Worm (Caenorhabditis elegans): ENCODE results near the gene fbxb-117.
"Not testable (repeated sequence)": the region's sequence is repeated elsewhere in the genome, so short reads cannot be mapped to it uniquely, and the experiment has no call there.

Gene fbxb-117

DNA sequence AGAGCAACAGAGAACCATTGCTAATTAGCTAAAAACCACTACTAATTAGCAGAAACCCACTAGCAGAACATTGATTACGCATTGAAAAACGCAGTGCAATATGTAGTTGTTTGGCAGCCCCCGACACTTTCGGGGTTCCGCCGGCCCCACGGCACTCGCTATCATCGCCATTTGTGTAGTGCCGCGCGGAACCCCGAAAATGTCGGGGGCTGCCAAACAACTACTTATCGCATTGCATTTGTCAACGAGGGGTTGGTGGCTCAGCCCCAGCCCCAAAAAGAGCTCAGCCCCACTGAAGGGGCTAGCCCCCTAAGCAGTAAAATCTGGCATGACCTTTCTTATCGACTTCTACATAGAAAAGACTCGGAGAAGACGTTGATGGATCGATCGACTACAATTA is 23.0 kb upstream of the fbxb-117 start:
- TF ChIP-seq nhr-237 (tag; optimal IDR thresholded peaks at IDR 0.05), result no peak
- TF ChIP-seq nhr-12 (tag; optimal IDR thresholded peaks at IDR 0.05), result no peak
- no peak for TF ChIP-seq ztf-4 (tag; optimal IDR thresholded peaks at IDR 0.05)
- no peak for TF ChIP-seq egl-5 (tag; optimal IDR thresholded peaks at IDR 0.05)
- no peak for TF ChIP-seq ztf-11 (tag; optimal IDR thresholded peaks at IDR 0.05)
- TF ChIP-seq nfya-1 (tag; optimal IDR thresholded peaks at IDR 0.05; ENCODE audit: insufficient read depth), result no peak
- no peak for TF ChIP-seq zag-1 (tag; optimal IDR thresholded peaks at IDR 0.05)
- no peak for TF ChIP-seq R02D3.7 (tag; optimal IDR thresholded peaks at IDR 0.05)
- no peak for TF ChIP-seq skn-1 (tag; optimal IDR thresholded peaks at IDR 0.05)
- TF ChIP-seq egl-27 (tag; optimal IDR thresholded peaks at IDR 0.05), result no peak
- TF ChIP-seq fkh-2 (tag; optimal IDR thresholded peaks at IDR 0.05), result no peak
- no peak for TF ChIP-seq nhr-28 (tag; optimal IDR thresholded peaks at IDR 0.05)
- no peak for TF ChIP-seq nhr-43 (tag; optimal IDR thresholded peaks at IDR 0.05; ENCODE audit: poor library complexity, severe bottlenecking)
- no peak for TF ChIP-seq mdl-1 (tag; optimal IDR thresholded peaks at IDR 0.05)
- TF ChIP-seq ama-1 (optimal IDR thresholded peaks at IDR 0.05), result no peak
- TF ChIP-seq tbx-2 (tag; optimal IDR thresholded peaks at IDR 0.05), result no peak
- TF ChIP-seq ceh-82 (tag; optimal IDR thresholded peaks at IDR 0.05), result no peak
- TF ChIP-seq nhr-67 (tag; optimal IDR thresholded peaks at IDR 0.05), result no peak

DNA sequence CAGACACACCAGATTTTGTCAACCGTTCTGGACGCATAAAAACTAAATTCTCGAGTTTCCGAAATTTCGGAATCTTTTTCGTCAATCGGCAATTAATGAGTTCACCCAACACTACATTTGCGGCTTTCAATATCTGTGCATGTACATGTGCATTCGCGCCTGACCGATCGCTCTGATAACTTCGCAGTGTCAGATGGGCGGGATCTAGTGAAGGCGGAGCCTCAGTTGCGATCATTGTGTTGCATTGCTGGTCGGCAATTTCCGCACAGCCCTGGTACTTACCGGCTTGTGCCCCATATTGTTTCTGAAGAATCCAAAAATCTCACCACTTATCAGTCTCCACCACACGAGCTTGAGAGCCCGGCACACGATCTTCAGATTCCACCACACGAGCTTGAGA is 21.7 kb upstream of the fbxb-117 start:
- TF ChIP-seq mml-1 (tag; optimal IDR thresholded peaks at IDR 0.05) (no peak), nhr-76 (tag; optimal IDR thresholded peaks at IDR 0.05) (no peak), aly-2 (tag; optimal IDR thresholded peaks at IDR 0.05) (no peak), fkh-10 (GFP tag; optimal IDR thresholded peaks at IDR 0.05) (no peak), lin-39 (tag; optimal IDR thresholded peaks at IDR 0.05) (no peak), skn-1 (tag; optimal IDR thresholded peaks at IDR 0.05) (no peak), nfya-1 (tag; optimal IDR thresholded peaks at IDR 0.05; ENCODE audit: insufficient read depth) (no peak), nhr-77 (tag; optimal IDR thresholded peaks at IDR 0.05) (no peak), fkh-2 (tag; optimal IDR thresholded peaks at IDR 0.05) (no peak), pqm-1 (tag; optimal IDR thresholded peaks at IDR 0.05) (no peak), nhr-23 (tag; optimal IDR thresholded peaks at IDR 0.05) (no peak), unc-62 (GFP tag; optimal IDR thresholded peaks at IDR 0.05) (no peak), nhr-237 (tag; optimal IDR thresholded peaks at IDR 0.05) (no peak), ztf-4 (tag; optimal IDR thresholded peaks at IDR 0.05) (no peak), elt-1 (tag; optimal IDR thresholded peaks at IDR 0.05) (no peak), egl-5 (tag; optimal IDR thresholded peaks at IDR 0.05) (no peak), jun-1 (tag; optimal IDR thresholded peaks at IDR 0.05) (no peak), ztf-11 (tag; optimal IDR thresholded peaks at IDR 0.05) (no peak), lin-15B (tag; optimal IDR thresholded peaks at IDR 0.05) (no peak)

DNA sequence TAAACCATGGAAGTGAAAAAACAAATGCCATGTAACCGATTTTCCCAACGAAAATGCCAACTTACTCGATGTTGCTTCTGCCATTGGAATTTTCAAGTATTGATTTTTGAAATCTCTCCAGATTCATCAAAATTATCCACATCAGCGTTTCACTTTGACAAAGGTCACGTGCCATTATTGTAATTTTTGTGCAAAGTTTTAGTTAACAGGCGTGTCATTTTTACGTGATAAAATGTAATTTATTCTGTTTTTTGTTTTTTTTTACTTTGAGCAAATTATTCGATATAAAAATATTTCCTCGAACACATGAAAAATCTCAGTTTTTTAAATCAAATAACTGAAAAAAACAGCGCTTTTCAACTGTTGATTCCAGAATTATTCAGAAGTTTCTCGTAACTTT is 20.1 kb upstream of the fbxb-117 start, which contains the start of gene F21D9.2:
Gene F21D9.2, minus strand, starts transcription at position 101 of the 400 bp plus-strand sequence.
- TF ChIP-seq nfya-1 (tag; optimal IDR thresholded peaks at IDR 0.05; ENCODE audit: insufficient read depth) (no peak), R02D3.7 (tag; optimal IDR thresholded peaks at IDR 0.05) (no peak), pqm-1 (tag; optimal IDR thresholded peaks at IDR 0.05) (no peak), fkh-2 (tag; optimal IDR thresholded peaks at IDR 0.05) (no peak)

DNA sequence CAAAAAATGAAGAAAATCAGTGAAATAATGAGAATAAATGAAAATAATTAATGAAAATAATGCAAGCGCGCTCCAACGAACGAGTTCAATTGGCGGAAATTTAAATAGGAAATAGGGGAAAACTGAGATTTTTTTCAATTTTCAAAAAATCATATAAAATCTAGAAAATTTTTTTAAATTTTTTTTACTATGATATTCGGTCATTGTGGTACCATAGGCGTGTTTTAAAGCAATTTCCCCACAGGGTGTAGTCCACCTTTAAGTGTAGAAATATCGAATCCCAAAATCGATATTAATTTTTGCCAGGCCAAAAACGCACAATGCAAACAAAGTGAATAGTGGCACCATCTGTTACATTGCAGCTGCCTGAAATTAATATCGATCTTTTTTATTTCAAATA is 18.3 kb upstream of the fbxb-117 start, which contains the start of gene F21D9.1:
Gene F21D9.1, plus strand, starts transcription at position 301 of the 400 bp plus-strand sequence.
- not testable (repeated sequence) for TF ChIP-seq skn-1, ztf-11, ztf-4 (tag; optimal IDR thresholded peaks at IDR 0.05)

DNA sequence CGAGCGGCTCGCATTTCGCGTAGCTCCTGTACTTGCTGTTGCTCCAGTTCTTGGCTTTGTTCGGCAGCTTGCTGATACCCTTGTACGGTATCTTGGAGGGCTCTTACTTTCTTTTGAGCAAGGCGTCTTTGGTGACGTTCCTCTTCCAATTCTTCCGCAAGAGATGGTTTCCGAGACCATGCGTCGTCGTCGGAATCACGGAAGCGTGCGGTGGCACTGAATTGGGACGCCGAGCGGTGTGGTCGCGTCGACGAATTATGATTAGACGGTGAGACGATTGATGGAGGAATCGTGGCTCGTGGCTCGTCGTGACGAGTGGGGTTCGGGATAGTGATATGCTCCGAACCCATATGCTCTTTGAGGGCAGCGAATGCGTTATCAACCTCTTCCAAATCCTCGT is 6.1 kb upstream of the fbxb-117 start:
- TF ChIP-seq ztf-11 (tag; optimal IDR thresholded peaks at IDR 0.05), result no peak

DNA sequence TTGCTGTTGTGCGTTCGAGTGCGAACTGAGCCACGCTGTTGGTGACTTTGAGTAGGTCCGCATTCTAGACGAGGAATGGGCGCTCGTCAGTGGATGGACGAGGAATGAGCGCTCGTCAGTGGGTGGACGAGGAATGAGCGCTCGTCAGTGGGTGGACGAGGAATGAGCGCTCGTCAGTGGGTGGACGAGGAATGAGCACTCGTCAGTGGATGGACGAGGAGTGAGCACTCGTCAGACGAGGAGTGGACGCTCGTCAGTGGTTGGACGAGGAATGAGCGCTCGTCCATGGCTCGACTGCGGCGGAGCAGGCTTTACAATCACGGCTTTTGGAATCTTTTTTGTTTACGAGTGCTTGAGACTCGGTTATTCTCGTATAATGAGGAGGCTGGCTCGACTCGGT is 3.9 kb upstream of the fbxb-117 start:
- TF ChIP-seq sea-2 (GFP tag; optimal IDR thresholded peaks at IDR 0.05) (no peak), zag-1 (tag; optimal IDR thresholded peaks at IDR 0.05) (no peak), pqm-1 (tag; optimal IDR thresholded peaks at IDR 0.05) (no peak)

DNA sequence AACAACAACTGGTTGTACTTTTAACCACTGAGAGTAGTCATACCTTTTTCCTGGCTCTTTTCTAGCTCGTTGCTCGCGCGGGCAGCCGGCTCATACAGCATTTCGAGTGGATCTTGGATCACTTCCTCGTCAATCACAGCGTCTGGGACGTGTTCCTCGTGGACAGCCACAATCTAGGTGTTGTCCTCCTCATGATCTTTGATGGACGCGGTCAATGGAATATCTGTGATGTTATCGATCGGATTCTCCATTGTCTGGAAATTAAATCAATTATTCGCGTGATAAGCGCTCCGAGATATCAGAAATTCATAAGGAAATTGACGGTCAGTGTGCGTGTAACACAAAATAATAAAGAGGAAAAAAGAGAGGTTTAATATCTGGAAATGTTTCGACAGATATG is 2.5 kb upstream of the fbxb-117 start, which contains the start of gene F21D9.8:
Gene F21D9.8, minus strand, starts transcription at position 101 of the 400 bp plus-strand sequence.
- TF ChIP-seq ZK546.5 (tag; optimal IDR thresholded peaks at IDR 0.05), result no peak
- TF ChIP-seq nhr-76 (tag; optimal IDR thresholded peaks at IDR 0.05), result no peak
- TF ChIP-seq pqm-1 (tag; optimal IDR thresholded peaks at IDR 0.05), result no peak
- TF ChIP-seq egl-27 (tag; optimal IDR thresholded peaks at IDR 0.05), result no peak
- TF ChIP-seq ceh-16 (tag; optimal IDR thresholded peaks at IDR 0.05), result no peak
- no peak for TF ChIP-seq sea-2 (GFP tag; optimal IDR thresholded peaks at IDR 0.05)
- TF ChIP-seq skn-1 (tag; optimal IDR thresholded peaks at IDR 0.05), result no peak
- TF ChIP-seq mdl-1 (tag; optimal IDR thresholded peaks at IDR 0.05), result no peak
- no peak for TF ChIP-seq ceh-9 (tag; optimal IDR thresholded peaks at IDR 0.05)
- TF ChIP-seq nhr-43 (tag; optimal IDR thresholded peaks at IDR 0.05; ENCODE audit: poor library complexity, severe bottlenecking), result no peak
- no peak for TF ChIP-seq lin-15B (tag; optimal IDR thresholded peaks at IDR 0.05)
- TF ChIP-seq elt-3 (tag; optimal IDR thresholded peaks at IDR 0.05), result no peak
- no peak for TF ChIP-seq nhr-28 (tag; optimal IDR thresholded peaks at IDR 0.05)

Measured in whole organism, L3 larva.